Fruit fly (Drosophila melanogaster) whole organism, prepupa: ENCODE results near the gene Cubn2.

Source experiments
- Blimp-1 ChIP-seq: fragments of 200-800 bp; sonication (Bioruptor generic); optimal IDR thresholded peaks from 3 replicates; lab custom pipeline; 2017; ENCODE audit warnings: missing biosample characterization, missing genetic modification characterization, mild to moderate bottlenecking, moderate library complexity, missing genetic modification reagents
- CG11902 ChIP-seq: fragments of 200-800 bp; sonication (Bioruptor generic); optimal IDR thresholded peaks from 3 replicates; lab custom pipeline; 2016; ENCODE audit warnings: missing biosample characterization, missing genetic modification characterization
- Eip78C ChIP-seq: fragments of 200-800 bp; sonication (Bioruptor generic); peaks from one replicate; lab custom pipeline; 2016; ENCODE audit warnings: missing biosample characterization, missing genetic modification characterization
- Eip93F ChIP-seq: fragments of 200-800 bp; sonication (Bioruptor generic); optimal IDR thresholded peaks from 2 replicates; lab custom pipeline; 2016; ENCODE audit warnings: missing biosample characterization, mild to moderate bottlenecking, missing genetic modification characterization
- Sox102F ChIP-seq: fragments of 200-800 bp; sonication (Bioruptor generic); optimal IDR thresholded peaks from 2 replicates; lab custom pipeline; 2016; ENCODE audit warnings: missing biosample characterization, mild to moderate bottlenecking, missing genetic modification characterization
- fd59A ChIP-seq: fragments of 200-800 bp; sonication (Bioruptor generic); optimal IDR thresholded peaks from 2 replicates; lab custom pipeline; 2017; ENCODE audit warnings: missing biosample characterization, mild to moderate bottlenecking, missing genetic modification characterization, missing genetic modification reagents

DNA sequence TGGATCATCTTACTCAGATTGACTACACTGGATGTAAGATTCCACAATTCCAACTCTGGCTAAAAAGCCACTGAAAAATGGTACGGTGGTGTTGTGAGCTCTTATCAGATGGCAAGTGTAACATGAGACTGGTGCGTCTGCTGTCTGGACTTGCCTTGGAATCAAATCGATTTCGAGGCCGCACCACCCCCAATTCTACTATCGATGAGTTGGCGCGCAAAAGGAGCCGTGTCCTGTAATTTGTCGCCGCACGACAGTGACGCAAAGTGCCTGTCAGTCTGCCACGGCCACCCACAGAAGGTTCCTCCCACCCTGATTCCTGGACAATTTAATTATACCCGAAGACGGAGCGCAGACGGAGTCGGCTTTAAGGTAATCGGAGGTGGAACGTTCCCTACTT, 48.0 kb downstream of the Cubn2 start:
- no peak for TF ChIP-seq Blimp-1 (GFP tag; lab: Kevin White, UChicago)
- no peak for TF ChIP-seq CG11902 (GFP tag; lab: Kevin White, UChicago)
- TF ChIP-seq fd59A = no peak
- no peak for TF ChIP-seq Eip93F (GFP tag; lab: Kevin White, UChicago)
- TF ChIP-seq Eip78C (GFP tag; lab: Kevin White, UChicago) = no peak
- no peak for TF ChIP-seq Sox102F (GFP tag; lab: Kevin White, UChicago)
